Fruit fly (Drosophila melanogaster) whole organism, embryonic: Measurements from ENCODE around the gene qm.
A peak's percentile ranks its signal among the peaks of the same experiment; 100 is the strongest.

Source experiments
- Antp ChIP-seq: fragments of 200-800 bp; sonication (Bioruptor generic); optimal IDR thresholded peaks from 3 replicates; lab custom pipeline; 2016; ENCODE audit warnings: missing biosample characterization, missing genetic modification characterization
- CG10147 ChIP-seq: fragments of 200-800 bp; sonication (Bioruptor generic); optimal IDR thresholded peaks from 2 replicates; lab custom pipeline; 2019; ENCODE audit warnings: missing biosample characterization, mild to moderate bottlenecking, missing genetic modification characterization, moderate library complexity
- CG11085 ChIP-seq: fragments of 200-800 bp; sonication (Bioruptor generic); IDR thresholded peaks from 2 replicates; pipeline ENCODE4 v1.3.6; 2022; ENCODE audit warnings: missing biosample characterization, missing genetic modification characterization
- CG13296 ChIP-seq: fragments of 200-800 bp; sonication (Bioruptor generic); optimal IDR thresholded peaks from 3 replicates; lab custom pipeline; 2018; ENCODE audit warnings: missing biosample characterization, mild to moderate bottlenecking, missing genetic modification characterization
- CG17186 ChIP-seq: fragments of 200-800 bp; sonication (Bioruptor generic); optimal IDR thresholded peaks from 3 replicates; lab custom pipeline; 2017; ENCODE audit warnings: missing biosample characterization, missing genetic modification reagents, missing genetic modification characterization
- CG17359 ChIP-seq: fragments of 200-800 bp; sonication (Bioruptor generic); optimal IDR thresholded peaks from 3 replicates; lab custom pipeline; 2018; ENCODE audit warnings: missing biosample characterization, mild to moderate bottlenecking, missing genetic modification characterization, moderate library complexity
- CG17361 ChIP-seq: fragments of 200-800 bp; sonication (Bioruptor generic); IDR thresholded peaks from 3 replicates; pipeline ENCODE4 v1.3.6; 2022; ENCODE audit warnings: missing biosample characterization, missing genetic modification characterization
- CG17568 ChIP-seq: fragments of 200-800 bp; sonication (Bioruptor generic); optimal IDR thresholded peaks from 2 replicates; lab custom pipeline; 2018; ENCODE audit warnings: missing biosample characterization, mild to moderate bottlenecking, missing genetic modification characterization, moderate library complexity
- CG1832 ChIP-seq: fragments of 200-800 bp; sonication (Bioruptor generic); optimal IDR thresholded peaks from 2 replicates; lab custom pipeline; 2017; ENCODE audit warnings: missing biosample characterization, mild to moderate bottlenecking, missing genetic modification characterization, inconsistent platforms
- CG2120 ChIP-seq: fragments of 200-800 bp; sonication (Bioruptor generic); optimal IDR thresholded peaks from 3 replicates; lab custom pipeline; 2016; ENCODE audit warnings: missing biosample characterization, missing genetic modification characterization
- CG3065 ChIP-seq: fragments of 200-800 bp; sonication (Bioruptor generic); optimal IDR thresholded peaks from 2 replicates; lab custom pipeline; 2016; ENCODE audit warnings: missing biosample characterization, missing genetic modification characterization
- CG33557 ChIP-seq: fragments of 200-800 bp; sonication (Bioruptor generic); optimal IDR thresholded peaks from 2 replicates; lab custom pipeline; 2019; ENCODE audit warnings: missing biosample characterization, mild to moderate bottlenecking, missing genetic modification characterization, moderate library complexity
- CG7357 ChIP-seq: fragments of 200-800 bp; sonication (Bioruptor generic); IDR thresholded peaks from 3 replicates; pipeline ENCODE4 v1.3.6; 2022; ENCODE audit warnings: missing biosample characterization, missing genetic modification characterization
- CG7963 ChIP-seq: fragments of 200-800 bp; sonication (Bioruptor generic); IDR thresholded peaks from 3 replicates; pipeline ENCODE4 v1.3.6; 2022; ENCODE audit warnings: missing biosample characterization, missing genetic modification characterization; ENCODE audit not compliant: partially characterized antibody
- CG8944 ChIP-seq: fragments of 200-800 bp; sonication (Bioruptor generic); optimal IDR thresholded peaks from 3 replicates; lab custom pipeline; 2016; ENCODE audit warnings: missing biosample characterization, missing genetic modification characterization
- CG9215 ChIP-seq: fragments of 200-800 bp; sonication (Bioruptor generic); IDR thresholded peaks from 2 replicates; pipeline ENCODE4 v1.3.6; 2022; ENCODE audit warnings: missing biosample characterization, missing genetic modification characterization
- CG9609 ChIP-seq: fragments of 200-800 bp; sonication (Bioruptor generic); optimal IDR thresholded peaks from 3 replicates; lab custom pipeline; 2016; ENCODE audit warnings: missing biosample characterization, missing genetic modification characterization
- Dp ChIP-seq: fragments of 200-800 bp; sonication (Bioruptor generic); optimal IDR thresholded peaks from 2 replicates; lab custom pipeline; 2018; ENCODE audit warnings: missing biosample characterization, mild to moderate bottlenecking, missing genetic modification characterization, moderate library complexity
- Dref ChIP-seq: fragments of 200-800 bp; sonication (Bioruptor generic); IDR thresholded peaks from 2 replicates; pipeline ENCODE4 v1.3.6; 2022; ENCODE audit warnings: missing biosample characterization, missing genetic modification characterization
- E2f2 ChIP-seq: fragments of 200-800 bp; sonication (Bioruptor generic); IDR thresholded peaks from 2 replicates; pipeline ENCODE4 v1.3.6; 2022; ENCODE audit warnings: missing biosample characterization, missing genetic modification characterization
- Elba2 ChIP-seq: fragments of 200-800 bp; sonication (Bioruptor generic); optimal IDR thresholded peaks from 3 replicates; lab custom pipeline; 2016; ENCODE audit warnings: missing biosample characterization, missing genetic modification characterization
- Gug ChIP-seq: fragments of 200-800 bp; sonication (Bioruptor generic); IDR thresholded peaks from 4 replicates; pipeline ENCODE4 v1.3.6; 2022; ENCODE audit warnings: missing biosample characterization, missing genetic modification characterization
- HLH3B ChIP-seq: fragments of 200-800 bp; sonication (Bioruptor generic); IDR thresholded peaks from 2 replicates; pipeline ENCODE4 v1.3.6; 2022; ENCODE audit warnings: missing biosample characterization, missing genetic modification characterization
- Hand ChIP-seq: fragments of 200-800 bp; sonication (Bioruptor generic); optimal IDR thresholded peaks from 2 replicates; lab custom pipeline; 2017; ENCODE audit warnings: mild to moderate bottlenecking, missing biosample characterization, missing genetic modification reagents, missing genetic modification characterization
- Lhr ChIP-seq: fragments of 200-800 bp; sonication (Bioruptor generic); optimal IDR thresholded peaks from 3 replicates; lab custom pipeline; 2017; ENCODE audit warnings: mild to moderate bottlenecking, missing biosample characterization, missing genetic modification reagents, missing genetic modification characterization
- MESR4 ChIP-seq: fragments of 200-800 bp; sonication (Bioruptor generic); optimal IDR thresholded peaks from 2 replicates; lab custom pipeline; 2018; ENCODE audit warnings: missing biosample characterization, mild to moderate bottlenecking, missing genetic modification characterization, moderate library complexity
- Max ChIP-seq: fragments of 200-800 bp; sonication (Bioruptor generic); optimal IDR thresholded peaks from 2 replicates; lab custom pipeline; 2016; ENCODE audit warnings: missing biosample characterization, mild to moderate bottlenecking, missing genetic modification characterization
- Sox100B ChIP-seq: fragments of 200-800 bp; sonication (Bioruptor generic); optimal IDR thresholded peaks from 3 replicates; lab custom pipeline; 2018; ENCODE audit warnings: missing biosample characterization, mild to moderate bottlenecking, missing genetic modification characterization
- Sry-δ ChIP-seq: fragments of 200-800 bp; sonication (Bioruptor generic); optimal IDR thresholded peaks from 2 replicates; lab custom pipeline; 2016; ENCODE audit warnings: missing biosample characterization, missing genetic modification characterization
- az2 ChIP-seq: fragments of 200-800 bp; sonication (Bioruptor generic); optimal IDR thresholded peaks from 3 replicates; lab custom pipeline; 2016; ENCODE audit warnings: missing biosample characterization, missing genetic modification characterization
- bcd ChIP-seq: fragments of 200-800 bp; sonication (Bioruptor generic); optimal IDR thresholded peaks from 2 replicates; lab custom pipeline; 2017; ENCODE audit warnings: missing biosample characterization, mild to moderate bottlenecking, missing genetic modification characterization
- bsh ChIP-seq, 2 experiments: fragments of 200-800 bp; sonication (Bioruptor generic); optimal IDR thresholded peaks; 2 replicates each; lab custom pipeline; 2017 to 2018; ENCODE audit warnings: mild to moderate bottlenecking in 2 of 2, missing biosample characterization in 2 of 2, missing genetic modification characterization in 2 of 2, moderate library complexity in 1 of 2
- cg ChIP-seq: fragments of 200-800 bp; sonication (Bioruptor generic); optimal IDR thresholded peaks from 3 replicates; lab custom pipeline; 2019; ENCODE audit warnings: missing biosample characterization, mild to moderate bottlenecking, missing genetic modification characterization, moderate library complexity
- crol ChIP-seq: fragments of 200-800 bp; sonication (Bioruptor generic); IDR thresholded peaks from 2 replicates; pipeline ENCODE4 v1.3.6; 2022; ENCODE audit warnings: missing biosample characterization, missing genetic modification characterization
- cwo ChIP-seq: fragments of 200-800 bp; sonication (Bioruptor generic); optimal IDR thresholded peaks from 3 replicates; lab custom pipeline; 2017; ENCODE audit warnings: missing biosample characterization, missing genetic modification characterization, mild to moderate bottlenecking, moderate library complexity, missing genetic modification reagents
- emc ChIP-seq: fragments of 200-800 bp; sonication (Bioruptor generic); optimal IDR thresholded peaks from 2 replicates; lab custom pipeline; 2016; ENCODE audit warnings: missing biosample characterization, missing genetic modification characterization
- fu2 ChIP-seq: fragments of 200-800 bp; sonication (Bioruptor generic); optimal IDR thresholded peaks from 2 replicates; lab custom pipeline; 2016; ENCODE audit warnings: missing biosample characterization, missing genetic modification characterization
- grau ChIP-seq: fragments of 200-800 bp; optimal IDR thresholded peaks from 3 replicates; lab custom pipeline; 2019; ENCODE audit warnings: missing biosample characterization, mild to moderate bottlenecking, missing genetic modification characterization, moderate library complexity
- ham ChIP-seq: fragments of 200-800 bp; sonication (Bioruptor generic); IDR thresholded peaks from 2 replicates; pipeline ENCODE4 v1.3.6; 2022; ENCODE audit warnings: missing biosample characterization, missing genetic modification characterization
- ken ChIP-seq: fragments of 200-800 bp; sonication (Bioruptor generic); IDR thresholded peaks from 3 replicates; pipeline ENCODE4 v1.3.6; 2022; ENCODE audit warnings: missing biosample characterization, missing genetic modification characterization
- lov ChIP-seq, 2 experiments: fragments of 200-800 bp in 1 of 2; fragments of >200 bp in 1 of 2; sonication (Bioruptor generic) in 1 of 2; IDR thresholded peaks in 1 of 2; optimal IDR thresholded peaks in 1 of 2; 2 replicates in 1 of 2; 3 replicates in 1 of 2; pipeline versions ENCODE4 v1.3.6 to Lab custom; 2017 to 2022; ENCODE audit warnings: missing biosample characterization in 1 of 2, missing genetic modification characterization in 1 of 2
- nerfin-1 ChIP-seq: fragments of 200-800 bp; sonication (Bioruptor generic); optimal IDR thresholded peaks from 3 replicates; lab custom pipeline; 2019; ENCODE audit warnings: missing biosample characterization, mild to moderate bottlenecking, missing genetic modification characterization, moderate library complexity
- sens ChIP-seq: fragments of 200-800 bp; sonication (Bioruptor generic); peaks from one replicate; lab custom pipeline; 2016; ENCODE audit warnings: missing biosample characterization, missing genetic modification characterization
- so ChIP-seq: fragments of 200-800 bp; sonication (Bioruptor generic); IDR thresholded peaks from 3 replicates; pipeline ENCODE4 v1.3.6; 2022; ENCODE audit warnings: missing biosample characterization, missing genetic modification characterization
- ssp ChIP-seq: fragments of 200-800 bp; sonication (Bioruptor generic); IDR thresholded peaks from 2 replicates; pipeline ENCODE4 v1.3.6; 2022; ENCODE audit warnings: missing biosample characterization, missing genetic modification characterization
- twi ChIP-seq: fragments of 200-800 bp; optimal IDR thresholded peaks from 2 replicates; lab custom pipeline; 2019; ENCODE audit warnings: missing biosample characterization, mild to moderate bottlenecking, missing genetic modification characterization, moderate library complexity
- vvl ChIP-seq: fragments of 200-800 bp; sonication (Bioruptor generic); IDR thresholded peaks from 2 replicates; pipeline ENCODE4 v1.3.6; 2022; ENCODE audit warnings: missing biosample characterization, missing genetic modification characterization
- zfh1 ChIP-seq: fragments of 200-800 bp; sonication (Bioruptor generic); IDR thresholded peaks from 3 replicates; pipeline ENCODE4 v1.3.6; 2022; ENCODE audit warnings: missing biosample characterization, missing genetic modification characterization
- zfh2 ChIP-seq: fragments of 200-800 bp; sonication (Bioruptor generic); optimal IDR thresholded peaks from 2 replicates; lab custom pipeline; 2016; ENCODE audit warnings: missing biosample characterization, missing genetic modification characterization

Gene qm

DNA sequence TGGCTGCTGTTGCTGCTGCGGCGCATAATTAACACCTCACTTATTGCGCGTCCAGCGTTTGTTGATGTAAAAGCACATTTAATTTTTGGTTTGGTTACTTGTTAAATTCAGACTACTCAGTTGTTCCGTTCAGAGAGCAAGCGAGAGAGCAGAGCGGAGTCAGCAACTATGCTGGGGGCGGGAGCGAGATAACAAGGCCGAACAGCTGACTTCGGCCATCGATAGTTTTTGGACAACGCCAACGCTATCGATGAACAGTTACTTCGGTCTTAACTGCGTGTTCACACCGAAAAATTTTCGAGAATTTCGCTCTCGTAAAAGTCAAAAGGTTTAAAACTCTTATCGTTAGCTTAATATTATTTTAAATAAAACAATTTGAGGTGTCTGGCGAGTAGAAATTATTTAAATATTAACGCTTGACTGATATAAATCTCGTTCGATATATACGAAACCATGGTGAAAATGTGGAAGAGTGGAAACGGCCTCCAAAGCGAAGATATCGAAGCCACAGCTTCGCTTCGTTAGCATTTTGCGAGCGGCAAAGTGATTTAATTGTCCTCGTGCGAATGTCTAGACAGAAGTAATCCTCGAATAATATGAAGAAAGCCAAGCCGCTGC lies 33.4 kb downstream of the qm start, which contains the start of the genes SMSr and smid (continued):
- peak; percentile 42 for TF ChIP-seq twi
- peak; percentile 80 for TF ChIP-seq CG1832 (GFP tag; lab: Kevin White, UChicago)
- TF ChIP-seq Dref (GFP tag; lab: Robert Waterston, UW) = peak; percentile 78
- no peak; the same call in 1 of the 2 replicates for TF ChIP-seq CG9215
- peak; percentile 26 for TF ChIP-seq cwo (GFP tag; lab: Kevin White, UChicago)
- peak; percentile 10 for TF ChIP-seq Hand (GFP tag; lab: Kevin White, UChicago)
- TF ChIP-seq sens = peak; percentile 95
- peak; percentile 58 for TF ChIP-seq CG11085 (GFP tag; lab: Robert Waterston, UW)
- TF ChIP-seq CG17186 (GFP tag; lab: Kevin White, UChicago) = peak; percentile 9
- TF ChIP-seq ssp (GFP tag; lab: Robert Waterston, UW) = peak; percentile 95
- no peak for TF ChIP-seq CG13296 (GFP tag; lab: Kevin White, UChicago)
- TF ChIP-seq cg = no peak
- peak; percentile 53 for TF ChIP-seq CG17359 (tag; lab: Kevin White, UChicago)
- peak; percentile 22 for TF ChIP-seq CG33557 (GFP tag; lab: Kevin White, UChicago)
- TF ChIP-seq az2 (GFP tag; lab: Kevin White, UChicago) = peak; percentile 45
- peak in 1 of 2 experiments; percentile 47 for TF ChIP-seq bsh (GFP tag; optimal IDR thresholded peaks at IDR 0.05; lab: Kevin White, UChicago)
- peak; percentile 4 for TF ChIP-seq CG3065 (GFP tag; lab: Kevin White, UChicago)
- TF ChIP-seq E2f2 (GFP tag; lab: Robert Waterston, UW) = peak; percentile 24; the same call in 1 of the 2 replicates
- TF ChIP-seq CG10147 = peak; percentile 44
- peak; percentile 20 for TF ChIP-seq CG9609 (GFP tag; lab: Kevin White, UChicago)
- TF ChIP-seq crol (GFP tag; lab: Robert Waterston, UW) = no peak
- peak; percentile 73 for TF ChIP-seq grau
- peak; percentile 65 for TF ChIP-seq bcd (GFP tag; lab: Kevin White, UChicago)
- TF ChIP-seq ham = no peak
- 0 out of 2 replicates have a peak, but pooled peaks have one; percentile 22 for TF ChIP-seq HLH3B
- TF ChIP-seq nerfin-1 (tag; lab: Kevin White, UChicago) = peak; percentile 45
- 0 out of 3 replicates have a peak, but pooled peaks have one; percentile 55 for TF ChIP-seq ken (GFP tag; lab: Robert Waterston, UW)
- peak; percentile 43 for TF ChIP-seq Sox100B (GFP tag; lab: Kevin White, UChicago)
- no peak for TF ChIP-seq so
- TF ChIP-seq CG8944 = peak; percentile 41
- TF ChIP-seq CG2120 (GFP tag; lab: Kevin White, UChicago) = peak; percentile 82
- peak; percentile 52 for TF ChIP-seq Antp (GFP tag; lab: Kevin White, UChicago)
- TF ChIP-seq Dp (GFP tag; lab: Kevin White, UChicago) = peak; percentile 20
- peak; percentile 62; the same call in 2 of the 3 replicates for TF ChIP-seq CG7963 (GFP tag; lab: Robert Waterston, UW)
- TF ChIP-seq zfh1 = peak; percentile 42; the same call in 1 of the 3 replicates
- TF ChIP-seq emc (GFP tag; lab: Kevin White, UChicago) = no peak
- TF ChIP-seq Gug = peak; percentile 18; the same call in 1 of the 4 replicates
- no peak for TF ChIP-seq lov (optimal IDR thresholded peaks at IDR 0.05; lab: Kevin White, UChicago)
- TF ChIP-seq lov (GFP tag; IDR thresholded peaks at IDR 0.05; lab: Robert Waterston, UW) = no peak
- TF ChIP-seq CG7357 (GFP tag; lab: Robert Waterston, UW) = peak; percentile 99
- no peak for TF ChIP-seq Lhr (GFP tag; lab: Kevin White, UChicago)
- no peak for TF ChIP-seq CG17568 (GFP tag; lab: Kevin White, UChicago)
- TF ChIP-seq Elba2 (GFP tag; lab: Kevin White, UChicago) = no peak
- peak; percentile 23; the same call in 1 of the 2 replicates for TF ChIP-seq vvl (GFP tag; lab: Robert Waterston, UW)
- peak; percentile 68 for TF ChIP-seq zfh2 (GFP tag; lab: Kevin White, UChicago)
- peak; percentile 53 for TF ChIP-seq fu2
- peak; percentile 74 for TF ChIP-seq Max (GFP tag; lab: Kevin White, UChicago)
- TF ChIP-seq MESR4 = peak; percentile 56
- peak; percentile 82 for TF ChIP-seq CG17361
- peak; percentile 77 for TF ChIP-seq Sry-δ (GFP tag; lab: Kevin White, UChicago)
